Worm (Caenorhabditis elegans): ENCODE data around the gene slc-25A32.

slc-25A32 gene

DNA sequence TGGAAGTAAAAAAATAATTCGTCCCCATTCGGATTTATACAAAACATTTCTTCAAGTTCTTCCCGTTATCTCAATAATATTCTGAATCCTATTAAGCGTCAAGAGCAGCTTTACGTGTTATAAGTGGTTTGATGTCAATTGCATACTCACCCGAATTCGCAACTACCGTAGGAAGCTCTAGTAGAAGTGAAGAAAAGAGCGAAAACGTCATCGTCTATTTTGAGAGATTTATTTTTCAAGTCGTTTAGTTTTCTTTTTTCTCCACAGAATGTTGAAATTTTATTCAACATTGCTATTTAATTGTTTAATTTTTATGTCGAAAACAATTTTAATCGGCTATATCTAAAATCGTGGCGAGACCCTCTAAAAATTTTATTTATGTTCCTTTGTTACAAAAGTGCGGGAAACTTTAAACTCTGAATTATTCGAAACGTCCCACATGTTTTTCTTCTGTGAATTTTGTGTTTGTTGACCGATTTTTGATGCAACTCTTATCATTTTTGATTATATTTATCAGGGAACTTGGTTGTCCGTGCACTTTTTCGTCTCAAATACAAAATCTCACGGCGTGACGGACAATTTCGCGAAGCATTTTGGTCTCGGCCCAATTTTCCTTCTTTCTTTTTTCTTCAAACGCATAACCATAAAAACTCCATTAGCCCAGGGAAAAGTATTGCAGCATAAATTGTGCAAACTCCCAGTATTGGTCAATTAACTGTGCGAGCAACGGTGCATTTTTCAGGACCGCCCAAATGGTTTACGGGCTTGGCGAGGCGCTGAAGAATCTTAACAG, 6.0 kb upstream of the slc-25A32 start, which contains the start of gene tdc-1:
tdc-1 (plus strand) TSS at position 743 of the 793 bp plus-strand sequence.
- TF ChIP-seq zag-1 (tag; optimal IDR thresholded peaks at IDR 0.05) (no peak), crh-2 (tag; optimal IDR thresholded peaks at IDR 0.05) (no peak), blmp-1 (tag; optimal IDR thresholded peaks at IDR 0.05; ENCODE audit: insufficient read depth) (no peak), alr-1 (tag; optimal IDR thresholded peaks at IDR 0.05) (no peak), mdl-1 (tag; optimal IDR thresholded peaks at IDR 0.05) (no peak), snpc-4 (tag; optimal IDR thresholded peaks at IDR 0.05) (no peak), egl-27 (tag; optimal IDR thresholded peaks at IDR 0.05) (no peak), nhr-10 (tag; optimal IDR thresholded peaks at IDR 0.05) (no peak), fos-1 (tag; optimal IDR thresholded peaks at IDR 0.05) (no peak), Y55F3AM.14 (GFP tag; optimal IDR thresholded peaks at IDR 0.05) (no peak), mbf-1 (tag; optimal IDR thresholded peaks at IDR 0.05) (no peak), F13H6.1 (tag; optimal IDR thresholded peaks at IDR 0.05) (no peak), unc-39 (tag; optimal IDR thresholded peaks at IDR 0.05) (no peak), nhr-12 (tag; optimal IDR thresholded peaks at IDR 0.05) (no peak), elt-1 (tag; optimal IDR thresholded peaks at IDR 0.05) (no peak), nhr-25 (tag; optimal IDR thresholded peaks at IDR 0.05) (no peak), ztf-11 (tag; optimal IDR thresholded peaks at IDR 0.05) (no peak)

DNA sequence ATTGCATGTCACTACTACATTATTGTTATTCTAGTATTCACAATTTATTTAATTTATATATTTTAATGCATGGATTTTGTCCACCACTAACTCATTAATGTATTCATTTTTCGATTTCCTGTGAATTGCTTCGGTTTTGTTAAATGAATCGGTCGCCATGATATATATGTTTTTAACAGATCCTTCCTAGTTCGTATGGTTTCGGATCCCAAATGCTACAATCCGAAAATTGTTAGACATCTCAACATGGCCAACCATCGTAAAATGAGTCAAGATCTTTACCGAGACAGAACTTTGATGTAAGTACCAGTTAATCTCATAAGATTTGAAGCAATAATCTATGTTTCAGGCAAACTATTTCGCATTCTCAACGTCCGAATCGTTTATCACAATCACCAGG, 3.0 kb upstream of the slc-25A32 start:
- TF ChIP-seq ama-1 (optimal IDR thresholded peaks at IDR 0.05), result no peak
- no peak for TF ChIP-seq Y55F3AM.14 (GFP tag; optimal IDR thresholded peaks at IDR 0.05)
- no peak for TF ChIP-seq egl-27 (tag; optimal IDR thresholded peaks at IDR 0.05)
- no peak for TF ChIP-seq nhr-129 (tag; optimal IDR thresholded peaks at IDR 0.05)
- TF ChIP-seq dmd-4 (tag; optimal IDR thresholded peaks at IDR 0.05), result no peak
- TF ChIP-seq lin-13 (GFP tag; optimal IDR thresholded peaks at IDR 0.05), result no peak
- TF ChIP-seq unc-39 (tag; optimal IDR thresholded peaks at IDR 0.05), result no peak
- no peak for TF ChIP-seq sem-4 (tag; optimal IDR thresholded peaks at IDR 0.05)
- no peak for TF ChIP-seq crh-2 (tag; optimal IDR thresholded peaks at IDR 0.05)
- TF ChIP-seq nhr-237 (tag; optimal IDR thresholded peaks at IDR 0.05), result no peak
- TF ChIP-seq snpc-4 (tag; optimal IDR thresholded peaks at IDR 0.05), result no peak
- TF ChIP-seq R02D3.7 (tag; optimal IDR thresholded peaks at IDR 0.05), result no peak
- no peak for TF ChIP-seq sma-3 (GFP tag; optimal IDR thresholded peaks at IDR 0.05)

DNA sequence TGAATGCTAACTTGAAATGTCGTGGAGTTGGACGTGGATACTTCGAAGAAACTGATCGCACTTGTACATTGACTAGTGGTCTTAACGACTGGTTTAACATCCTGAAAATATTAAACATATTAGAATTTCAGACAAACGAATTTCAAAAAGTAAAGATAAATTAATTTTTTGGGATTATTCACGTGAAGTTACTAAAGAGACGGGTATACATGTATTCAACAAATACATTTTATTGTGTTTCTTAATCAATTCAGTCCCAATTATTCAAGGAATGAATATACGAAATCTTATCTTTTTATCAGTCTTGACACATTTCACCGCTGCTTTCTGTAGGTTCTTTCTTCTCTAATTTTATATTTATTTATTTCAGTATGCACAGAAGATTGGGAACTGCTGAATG, 2.3 kb downstream of the slc-25A32 start, which contains the start of the genes mrpl-10 and clec-142:
mrpl-10 (minus strand) TSS at position 101 of the 400 bp plus-strand sequence.
clec-142 (plus strand) TSS at position 264 of the 400 bp plus-strand sequence.
- TF ChIP-seq ceh-82 (tag; optimal IDR thresholded peaks at IDR 0.05), result no peak
- TF ChIP-seq nhr-77 (tag; optimal IDR thresholded peaks at IDR 0.05), result no peak
- TF ChIP-seq nhr-6 (tag; optimal IDR thresholded peaks at IDR 0.05), result no peak
- no peak for TF ChIP-seq unc-55 (GFP tag; optimal IDR thresholded peaks at IDR 0.05)
- no peak for TF ChIP-seq sma-3 (GFP tag; optimal IDR thresholded peaks at IDR 0.05)
- TF ChIP-seq nhr-21 (tag; optimal IDR thresholded peaks at IDR 0.05), result no peak
- TF ChIP-seq mdl-1 (tag; optimal IDR thresholded peaks at IDR 0.05), result no peak
- no peak for TF ChIP-seq zag-1 (tag; optimal IDR thresholded peaks at IDR 0.05)
- TF ChIP-seq gmeb-1 (tag; optimal IDR thresholded peaks at IDR 0.05), result no peak
- TF ChIP-seq skn-1 (tag; optimal IDR thresholded peaks at IDR 0.05), result no peak
- no peak for TF ChIP-seq nhr-25 (tag; optimal IDR thresholded peaks at IDR 0.05)
- TF ChIP-seq sma-9 (GFP tag; optimal IDR thresholded peaks at IDR 0.05), result no peak
- no peak for TF ChIP-seq sma-9 (tag; optimal IDR thresholded peaks at IDR 0.05)
- no peak for TF ChIP-seq lin-39 (tag; optimal IDR thresholded peaks at IDR 0.05)
- no peak for TF ChIP-seq mab-5 (tag; optimal IDR thresholded peaks at IDR 0.05)

DNA sequence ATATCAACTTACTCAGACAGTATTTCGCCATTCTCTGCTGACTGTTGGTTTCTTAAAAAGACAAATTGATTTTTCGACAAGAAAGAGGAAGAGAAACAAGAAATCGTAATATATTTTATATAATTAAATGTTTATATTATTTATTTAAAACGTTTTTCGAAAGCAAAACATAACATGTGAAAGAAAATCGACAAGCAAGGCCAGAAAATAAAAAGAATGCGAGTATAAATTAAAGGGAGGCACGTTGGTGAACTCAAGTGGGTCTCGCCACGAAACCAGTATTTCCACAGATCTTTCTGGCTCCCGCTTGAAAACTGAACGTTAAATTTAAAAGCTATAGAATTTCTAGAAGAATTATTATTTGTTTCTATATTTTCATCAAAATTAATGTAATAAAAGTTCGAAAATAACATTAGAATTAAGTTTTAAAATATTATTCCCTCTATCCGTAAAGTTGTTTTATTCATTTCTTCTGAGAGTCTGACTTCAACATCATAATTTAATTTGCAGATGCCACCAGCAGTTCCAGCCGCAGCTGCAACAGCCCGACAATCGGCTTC, 7.1 kb downstream of the slc-25A32 start, which contains the start of the genes nst-1 and cct-4:
nst-1 (minus strand) TSS at position 51 of the 560 bp plus-strand sequence.
cct-4 (plus strand) TSS at position 510 of the 560 bp plus-strand sequence.
- TF ChIP-seq sem-4 (tag; optimal IDR thresholded peaks at IDR 0.05), result no peak
- no peak for TF ChIP-seq unc-55 (GFP tag; optimal IDR thresholded peaks at IDR 0.05)
- TF ChIP-seq ama-1 (optimal IDR thresholded peaks at IDR 0.05), result no peak
- TF ChIP-seq nhr-21 (tag; optimal IDR thresholded peaks at IDR 0.05), result no peak
- peak in 1 of 2 experiments; percentile 73 for TF ChIP-seq lsy-2 (tag; optimal IDR thresholded peaks at IDR 0.05)
- TF ChIP-seq nhr-12 (tag; optimal IDR thresholded peaks at IDR 0.05), result no peak
- TF ChIP-seq lin-13 (GFP tag; optimal IDR thresholded peaks at IDR 0.05), result peak; percentile 6
- peak; percentile 54 for TF ChIP-seq C34F6.9 (tag; optimal IDR thresholded peaks at IDR 0.05)
- TF ChIP-seq gmeb-1 (tag; optimal IDR thresholded peaks at IDR 0.05), result peak; percentile 0
